Fruit fly (Drosophila melanogaster) whole organism, embryonic: ENCODE data around the gene Shmt.

Source experiments
- Antp ChIP-seq: fragments of 200-800 bp; sonication (Bioruptor generic); optimal IDR thresholded peaks from 3 replicates; lab custom pipeline; 2016; ENCODE audit warnings: missing biosample characterization, missing genetic modification characterization
- B-H2 ChIP-seq: fragments of 200-800 bp; sonication (Bioruptor generic); optimal IDR thresholded peaks from 2 replicates; lab custom pipeline; 2018; ENCODE audit warnings: missing biosample characterization, mild to moderate bottlenecking, missing genetic modification characterization
- BEAF-32 ChIP-seq: fragments of 200-800 bp; sonication (Bioruptor generic); optimal IDR thresholded peaks from 3 replicates; lab custom pipeline; 2017; ENCODE audit warnings: missing biosample characterization, missing genetic modification characterization, mild to moderate bottlenecking, moderate library complexity, missing genetic modification reagents
- CG11085 ChIP-seq: fragments of 200-800 bp; sonication (Bioruptor generic); IDR thresholded peaks from 2 replicates; pipeline ENCODE4 v1.3.6; 2022; ENCODE audit warnings: missing biosample characterization, missing genetic modification characterization
- CG11723 ChIP-seq: fragments of 200-800 bp; sonication (Bioruptor generic); optimal IDR thresholded peaks from 2 replicates; lab custom pipeline; 2017; ENCODE audit warnings: missing biosample characterization, mild to moderate bottlenecking, missing genetic modification characterization
- CG12769 ChIP-seq: fragments of 200-800 bp; sonication (Bioruptor generic); optimal IDR thresholded peaks from 2 replicates; lab custom pipeline; 2019; ENCODE audit warnings: missing biosample characterization, mild to moderate bottlenecking, missing genetic modification characterization, moderate library complexity
- CG13287 ChIP-seq: fragments of 200-800 bp; sonication (Bioruptor generic); IDR thresholded peaks from 2 replicates; pipeline ENCODE4 v1.3.6; 2022; ENCODE audit warnings: missing biosample characterization, missing genetic modification characterization; ENCODE audit not compliant: partially characterized antibody
- CG13424 ChIP-seq: fragments of 200-800 bp; sonication (Bioruptor generic); optimal IDR thresholded peaks from 2 replicates; lab custom pipeline; 2019; ENCODE audit warnings: missing biosample characterization, mild to moderate bottlenecking, missing genetic modification characterization, moderate library complexity
- CG14014 ChIP-seq: fragments of 200-800 bp; sonication (Bioruptor generic); IDR thresholded peaks from 2 replicates; pipeline ENCODE4 v1.3.6; 2022; ENCODE audit warnings: missing biosample characterization, missing genetic modification characterization
- CG1529 ChIP-seq: fragments of 200-800 bp; sonication (Bioruptor generic); optimal IDR thresholded peaks from 3 replicates; lab custom pipeline; 2018; ENCODE audit warnings: missing biosample characterization, missing genetic modification characterization
- CG15696 ChIP-seq: fragments of 200-800 bp; sonication (Bioruptor generic); optimal IDR thresholded peaks from 2 replicates; lab custom pipeline; 2019; ENCODE audit warnings: missing biosample characterization, mild to moderate bottlenecking, missing genetic modification characterization, moderate library complexity
- CG1647 ChIP-seq: fragments of 200-800 bp; sonication (Bioruptor generic); optimal IDR thresholded peaks from 3 replicates; lab custom pipeline; 2016; ENCODE audit warnings: missing biosample characterization, missing genetic modification characterization
- CG16863 ChIP-seq: fragments of 200-800 bp; sonication (Bioruptor generic); optimal IDR thresholded peaks from 3 replicates; lab custom pipeline; 2016; ENCODE audit warnings: missing biosample characterization, missing genetic modification characterization
- CG18262 ChIP-seq: fragments of 200-800 bp; optimal IDR thresholded peaks from 3 replicates; lab custom pipeline; 2019; ENCODE audit warnings: missing biosample characterization, mild to moderate bottlenecking, missing genetic modification characterization, moderate library complexity
- CG34224 ChIP-seq: fragments of 200-800 bp; sonication (Bioruptor generic); IDR thresholded peaks from 3 replicates; pipeline ENCODE4 v1.3.6; 2022; ENCODE audit warnings: missing biosample characterization, missing genetic modification characterization; ENCODE audit not compliant: partially characterized antibody
- CG4282 ChIP-seq: fragments of 200-800 bp; sonication (Bioruptor generic); optimal IDR thresholded peaks from 2 replicates; lab custom pipeline; 2016; ENCODE audit warnings: missing biosample characterization, missing genetic modification characterization
- CG5245 ChIP-seq: fragments of 200-800 bp; sonication (Bioruptor generic); optimal IDR thresholded peaks from 3 replicates; lab custom pipeline; 2016; ENCODE audit warnings: missing biosample characterization, missing genetic modification characterization
- CG7357 ChIP-seq: fragments of 200-800 bp; sonication (Bioruptor generic); IDR thresholded peaks from 3 replicates; pipeline ENCODE4 v1.3.6; 2022; ENCODE audit warnings: missing biosample characterization, missing genetic modification characterization
- CG7556 ChIP-seq: fragments of 200-800 bp; sonication (Bioruptor generic); optimal IDR thresholded peaks from 2 replicates; lab custom pipeline; 2017; ENCODE audit warnings: missing biosample characterization, mild to moderate bottlenecking, missing genetic modification characterization
- CG9215 ChIP-seq: fragments of 200-800 bp; sonication (Bioruptor generic); IDR thresholded peaks from 2 replicates; pipeline ENCODE4 v1.3.6; 2022; ENCODE audit warnings: missing biosample characterization, missing genetic modification characterization
- CG9797 ChIP-seq: fragments of 200-800 bp; sonication (Bioruptor generic); optimal IDR thresholded peaks from 3 replicates; lab custom pipeline; 2018; ENCODE audit warnings: missing biosample characterization, mild to moderate bottlenecking, missing genetic modification characterization
- CG9932 ChIP-seq: fragments of 200-800 bp; sonication (Bioruptor generic); IDR thresholded peaks from 2 replicates; pipeline ENCODE4 v1.3.6; 2022; ENCODE audit warnings: missing biosample characterization, missing genetic modification characterization
- CHES-1-like ChIP-seq: fragments of 200-800 bp; sonication (Bioruptor generic); optimal IDR thresholded peaks from 2 replicates; lab custom pipeline; 2016; ENCODE audit warnings: missing biosample characterization, missing genetic modification characterization
- Fer2 ChIP-seq: fragments of 200-800 bp; sonication (Bioruptor generic); optimal IDR thresholded peaks from 2 replicates; lab custom pipeline; 2018; ENCODE audit warnings: missing biosample characterization, mild to moderate bottlenecking, missing genetic modification characterization, moderate library complexity
- Fer3 ChIP-seq: fragments of 200-800 bp; sonication (Bioruptor generic); optimal IDR thresholded peaks from 2 replicates; lab custom pipeline; 2018; ENCODE audit warnings: missing biosample characterization, mild to moderate bottlenecking, missing genetic modification characterization, moderate library complexity
- HLH3B ChIP-seq: fragments of 200-800 bp; sonication (Bioruptor generic); IDR thresholded peaks from 2 replicates; pipeline ENCODE4 v1.3.6; 2022; ENCODE audit warnings: missing biosample characterization, missing genetic modification characterization
- HmgD ChIP-seq: fragments of 200-800 bp; sonication (Bioruptor generic); optimal IDR thresholded peaks from 3 replicates; lab custom pipeline; 2016; ENCODE audit warnings: missing biosample characterization, missing genetic modification characterization
- MESR4 ChIP-seq: fragments of 200-800 bp; sonication (Bioruptor generic); optimal IDR thresholded peaks from 2 replicates; lab custom pipeline; 2018; ENCODE audit warnings: missing biosample characterization, mild to moderate bottlenecking, missing genetic modification characterization, moderate library complexity
- Ptx1 ChIP-seq: fragments of 200-800 bp; sonication (Bioruptor generic); IDR thresholded peaks from 2 replicates; pipeline ENCODE4 v1.3.6; 2022; ENCODE audit warnings: missing biosample characterization, missing genetic modification characterization
- Sry-β ChIP-seq: fragments of 200-800 bp; sonication (Bioruptor generic); optimal IDR thresholded peaks from 2 replicates; lab custom pipeline; 2018; ENCODE audit warnings: missing biosample characterization, mild to moderate bottlenecking, missing genetic modification characterization, moderate library complexity
- TFAM ChIP-seq: fragments of 200-800 bp; sonication (Bioruptor generic); optimal IDR thresholded peaks from 2 replicates; lab custom pipeline; 2017; ENCODE audit warnings: missing biosample characterization, missing genetic modification characterization, inconsistent platforms
- Taf1 ChIP-seq: fragments of 200-800 bp; sonication (Bioruptor generic); IDR thresholded peaks from 2 replicates; pipeline ENCODE4 v1.3.6; 2022; ENCODE audit warnings: missing biosample characterization, missing genetic modification characterization
- Xbp1 ChIP-seq: fragments of 200-800 bp; sonication (Bioruptor generic); optimal IDR thresholded peaks from 3 replicates; lab custom pipeline; 2016; ENCODE audit warnings: missing biosample characterization, mild to moderate bottlenecking, missing genetic modification characterization
- ac ChIP-seq: fragments of 200-800 bp; sonication (Bioruptor generic); optimal IDR thresholded peaks from 3 replicates; lab custom pipeline; 2017; ENCODE audit warnings: missing biosample characterization, mild to moderate bottlenecking, missing genetic modification characterization
- cad ChIP-seq: fragments of >200 bp; optimal IDR thresholded peaks from 2 replicates; lab custom pipeline; 2017; ENCODE audit warnings: missing biosample characterization, missing genetic modification characterization
- emc ChIP-seq: fragments of 200-800 bp; sonication (Bioruptor generic); optimal IDR thresholded peaks from 2 replicates; lab custom pipeline; 2016; ENCODE audit warnings: missing biosample characterization, missing genetic modification characterization
- gem ChIP-seq: fragments of 200-800 bp; sonication (Bioruptor generic); optimal IDR thresholded peaks from 2 replicates; lab custom pipeline; 2019; ENCODE audit warnings: missing biosample characterization, mild to moderate bottlenecking, missing genetic modification characterization, moderate library complexity
- jumu ChIP-seq: fragments of 200-800 bp; sonication (Bioruptor generic); optimal IDR thresholded peaks from 3 replicates; lab custom pipeline; 2016; ENCODE audit warnings: missing biosample characterization, missing genetic modification characterization
- nau ChIP-seq: fragments of 200-800 bp; sonication (Bioruptor generic); optimal IDR thresholded peaks from 3 replicates; lab custom pipeline; 2017; ENCODE audit warnings: missing biosample characterization, mild to moderate bottlenecking, missing genetic modification characterization, missing genetic modification reagents
- nmo ChIP-seq: fragments of 200-800 bp; sonication (Bioruptor generic); optimal IDR thresholded peaks from 2 replicates; lab custom pipeline; 2018; ENCODE audit warnings: missing biosample characterization, mild to moderate bottlenecking, missing genetic modification characterization, moderate library complexity
- oc ChIP-seq: fragments of 200-800 bp; sonication (Bioruptor generic); optimal IDR thresholded peaks from 2 replicates; lab custom pipeline; 2018; ENCODE audit warnings: missing biosample characterization, mild to moderate bottlenecking, missing genetic modification characterization, moderate library complexity
- odd ChIP-seq: fragments of 200-800 bp; sonication (Bioruptor generic); optimal IDR thresholded peaks from 2 replicates; lab custom pipeline; 2017; ENCODE audit warnings: missing biosample characterization, mild to moderate bottlenecking, missing genetic modification characterization
- otp ChIP-seq: fragments of 200-800 bp; sonication (Bioruptor generic); IDR thresholded peaks from 3 replicates; pipeline ENCODE4, ENCODE4 v1.3.6; 2022; ENCODE audit warnings: missing biosample characterization, missing genetic modification characterization
- pho ChIP-seq: fragments of 200-800 bp; sonication (Bioruptor generic); optimal IDR thresholded peaks from 2 replicates; lab custom pipeline; 2016; ENCODE audit warnings: missing biosample characterization, missing genetic modification characterization
- pros ChIP-seq: fragments of 200-800 bp; sonication (Bioruptor generic); optimal IDR thresholded peaks from 3 replicates; lab custom pipeline; 2019; ENCODE audit warnings: missing biosample characterization, mild to moderate bottlenecking, missing genetic modification characterization, moderate library complexity
- schlank ChIP-seq: fragments of 200-800 bp; sonication (Bioruptor generic); optimal IDR thresholded peaks from 2 replicates; lab custom pipeline; 2018; ENCODE audit warnings: missing biosample characterization, mild to moderate bottlenecking, missing genetic modification characterization
- shn ChIP-seq: fragments of 200-800 bp; sonication (Bioruptor generic); optimal IDR thresholded peaks from 3 replicates; lab custom pipeline; 2016; ENCODE audit warnings: missing biosample characterization, missing genetic modification characterization
- tin ChIP-seq: fragments of 200-800 bp; sonication (Bioruptor generic); optimal IDR thresholded peaks from 3 replicates; lab custom pipeline; 2016; ENCODE audit warnings: missing biosample characterization, missing genetic modification characterization
- toy ChIP-seq: fragments of 200-800 bp; sonication (Bioruptor generic); IDR thresholded peaks from 2 replicates; pipeline ENCODE4 v1.3.6; 2022; ENCODE audit warnings: missing biosample characterization, missing genetic modification characterization
- trem ChIP-seq: fragments of 200-800 bp; optimal IDR thresholded peaks from 3 replicates; lab custom pipeline; 2019; ENCODE audit warnings: missing biosample characterization, mild to moderate bottlenecking, missing genetic modification characterization, moderate library complexity
- zen ChIP-seq: fragments of 200-800 bp; sonication (Bioruptor generic); optimal IDR thresholded peaks from 3 replicates; lab custom pipeline; 2018; ENCODE audit warnings: missing biosample characterization, mild to moderate bottlenecking, missing genetic modification characterization, moderate library complexity

The Shmt gene

dm6 chrX:5879543-5879943 lies 37.1 kb downstream of the Shmt start, which contains the start of the genes Usp30 and CG16721 (continued):
- peak; percentile 69 for TF ChIP-seq Antp (GFP tag; lab: Kevin White, UChicago)
- peak; percentile 22 for TF ChIP-seq CG9797
- no peak for TF ChIP-seq HmgD (GFP tag; lab: Kevin White, UChicago)
- peak; percentile 89 for TF ChIP-seq CG13287 (GFP tag; lab: Robert Waterston, UW)
- peak; percentile 37 for TF ChIP-seq tin (GFP tag; lab: Kevin White, UChicago)
- TF ChIP-seq CG12769 (tag; lab: Kevin White, UChicago): no peak
- no peak for TF ChIP-seq TFAM
- no peak for TF ChIP-seq odd (GFP tag; lab: Kevin White, UChicago)
- TF ChIP-seq toy (GFP tag; lab: Robert Waterston, UW): no peak
- TF ChIP-seq Fer3: peak; percentile 28
- TF ChIP-seq CG1529: no peak
- peak; percentile 39 for TF ChIP-seq pho
- TF ChIP-seq HLH3B (GFP tag; lab: Robert Waterston, UW): no peak
- no peak for TF ChIP-seq CG13424
- peak; percentile 75 for TF ChIP-seq MESR4
- TF ChIP-seq B-H2: peak; percentile 60
- TF ChIP-seq ac (GFP tag; lab: Kevin White, UChicago): no peak
- no peak for TF ChIP-seq emc (GFP tag; lab: Kevin White, UChicago)
- TF ChIP-seq otp (GFP tag; lab: Robert Waterston, UW): no peak
- TF ChIP-seq CG16863 (GFP tag; lab: Kevin White, UChicago): peak; percentile 40
- TF ChIP-seq CHES-1-like (GFP tag; lab: Kevin White, UChicago): peak; percentile 68
- peak; percentile 31 for TF ChIP-seq jumu
- TF ChIP-seq pros (GFP tag; lab: Kevin White, UChicago): no peak
- peak; percentile 13 for TF ChIP-seq nmo
- no peak for TF ChIP-seq Ptx1 (GFP tag; lab: Robert Waterston, UW)
- TF ChIP-seq schlank (tag; lab: Kevin White, UChicago): no peak
- TF ChIP-seq CG9932 (GFP tag; lab: Robert Waterston, UW): peak; percentile 71
- no peak for TF ChIP-seq CG9215 (GFP tag; lab: Robert Waterston, UW)
- TF ChIP-seq CG18262 (tag; lab: Kevin White, UChicago): peak; percentile 26
- no peak for TF ChIP-seq gem (tag; lab: Kevin White, UChicago)
- TF ChIP-seq cad (GFP tag; lab: Kevin White, UChicago): no peak
- TF ChIP-seq nau: no peak
- peak; percentile 3 for TF ChIP-seq Fer2
- TF ChIP-seq CG1647 (GFP tag; lab: Kevin White, UChicago): peak; percentile 33
- TF ChIP-seq CG34224 (GFP tag; lab: Robert Waterston, UW): peak; percentile 87
- peak; percentile 40 for TF ChIP-seq Xbp1 (GFP tag; lab: Kevin White, UChicago)
- no peak for TF ChIP-seq CG15696
- TF ChIP-seq CG14014 (GFP tag; lab: Robert Waterston, UW): 0 out of 2 replicates have a peak, but pooled peaks have one; percentile 8
- TF ChIP-seq trem (tag; lab: Kevin White, UChicago): peak; percentile 76
- TF ChIP-seq CG7556 (GFP tag; lab: Kevin White, UChicago): peak; percentile 29
- TF ChIP-seq oc: no peak
- no peak for TF ChIP-seq CG11723 (GFP tag; lab: Kevin White, UChicago)
- TF ChIP-seq CG5245 (GFP tag; lab: Kevin White, UChicago): no peak
- no peak for TF ChIP-seq Sry-β
- TF ChIP-seq CG7357: no peak
- no peak for TF ChIP-seq Taf1 (GFP tag; lab: Robert Waterston, UW)
- TF ChIP-seq CG11085: no peak
- peak; percentile 26 for TF ChIP-seq zen
- peak; percentile 56 for TF ChIP-seq CG4282 (GFP tag; lab: Kevin White, UChicago)
- peak; percentile 58 for TF ChIP-seq shn (GFP tag; lab: Kevin White, UChicago)
- TF ChIP-seq BEAF-32 (GFP tag; lab: Kevin White, UChicago): peak; percentile 73
